Worm (Caenorhabditis elegans) whole organism, late embryonic: ENCODE results near the gene K11H12.7.

Experiments used
- ceh-31 ChIP-seq: sonication (generic microtip); optimal IDR thresholded peaks from 2 replicates; lab custom pipeline; 2016; ENCODE audit warnings: missing genetic modification characterization, missing compliant biosample characterization
- ets-4 ChIP-seq: sonication (generic microtip); optimal IDR thresholded peaks from 2 replicates; lab custom pipeline; 2016; ENCODE audit warnings: missing genetic modification characterization, missing compliant biosample characterization
- nfya-1 ChIP-seq: sonication (generic microtip); optimal IDR thresholded peaks from 2 replicates; lab custom pipeline; 2017; ENCODE audit warnings: missing genetic modification characterization, mild to moderate bottlenecking, missing compliant biosample characterization, antibody characterized with exemption, moderate library complexity
- nhr-11 ChIP-seq: fragments of 150-350 bp; optimal IDR thresholded peaks from 2 replicates; lab custom pipeline; 2014; ENCODE audit warnings: missing biosample characterization, missing genetic modification characterization
- pqm-1 ChIP-seq: sonication (generic microtip); optimal IDR thresholded peaks from 2 replicates; lab custom pipeline; 2016; ENCODE audit warnings: missing genetic modification characterization, missing compliant biosample characterization
- unc-55 ChIP-seq: sonication (generic microtip); optimal IDR thresholded peaks from 2 replicates; lab custom pipeline; 2017; ENCODE audit warnings: missing biosample characterization, missing genetic modification reagents, missing genetic modification characterization
- unc-86 ChIP-seq: sonication (generic microtip); optimal IDR thresholded peaks from 2 replicates; lab custom pipeline; 2016; ENCODE audit warnings: missing genetic modification characterization, missing compliant biosample characterization
- ztf-16 ChIP-seq: sonication (generic microtip); optimal IDR thresholded peaks from 2 replicates; lab custom pipeline; 2017; ENCODE audit warnings: missing genetic modification characterization, missing compliant biosample characterization

ce11 chrIV:670455-670854, 5.1 kb downstream of the K11H12.7 start, which contains the start of gene K11H12.11:
- TF ChIP-seq pqm-1 (tag; lab: Kevin White, UChicago) (no peak), nhr-11 (tag; lab: Kevin White, UChicago) (no peak), unc-86 (tag; lab: Kevin White, UChicago) (no peak), ztf-16 (tag; lab: Kevin White, UChicago) (no peak), unc-55 (GFP tag; lab: Kevin White, UChicago) (no peak), nfya-1 (tag; lab: Kevin White, UChicago) (no peak), ceh-31 (tag; lab: Kevin White, UChicago) (no peak), ets-4 (tag; lab: Kevin White, UChicago) (no peak)
